Fruit fly (Drosophila melanogaster) whole organism, wandering third instar larva: Measurements from ENCODE around the gene CG33124.

ENCODE experiments used
- Abd-B ChIP-seq: fragments of >200 bp; optimal IDR thresholded peaks from 2 replicates; lab custom pipeline; 2017; ENCODE audit warnings: missing biosample characterization, missing genetic modification characterization
- CG32264 ChIP-seq: fragments of 200-800 bp; sonication (Bioruptor generic); optimal IDR thresholded peaks from 2 replicates; lab custom pipeline; 2016; ENCODE audit warnings: missing biosample characterization, missing genetic modification characterization
- CG9705 ChIP-seq: fragments of 200-800 bp; sonication (Bioruptor generic); optimal IDR thresholded peaks from 2 replicates; lab custom pipeline; 2018; ENCODE audit warnings: missing biosample characterization, mild to moderate bottlenecking, missing genetic modification characterization
- CrebA ChIP-seq: fragments of 200-800 bp; sonication (Bioruptor generic); optimal IDR thresholded peaks from 2 replicates; lab custom pipeline; 2016; ENCODE audit warnings: missing biosample characterization, mild to moderate bottlenecking, missing genetic modification characterization, borderline replicate concordance
- Dfd ChIP-seq: fragments of >200 bp; optimal IDR thresholded peaks from 2 replicates; lab custom pipeline; 2017; ENCODE audit warnings: missing biosample characterization, missing genetic modification characterization
- Dif ChIP-seq: fragments of 200-275, 200-300 bp; sonication (Bioruptor generic); optimal IDR thresholded peaks from 2 replicates; lab custom pipeline; 2018; ENCODE audit warnings: missing biosample characterization, missing genetic modification characterization; ENCODE audit not compliant: partially characterized antibody
- GATAd ChIP-seq: sonication (Bioruptor generic); optimal IDR thresholded peaks from 2 replicates; lab custom pipeline; 2016; ENCODE audit warnings: missing biosample characterization, missing genetic modification characterization
- HLH106 ChIP-seq: fragments of 200-800 bp; optimal IDR thresholded peaks from 3 replicates; lab custom pipeline; 2019; ENCODE audit warnings: missing biosample characterization, mild to moderate bottlenecking, missing genetic modification characterization, moderate library complexity
- Hnf4 ChIP-seq: fragments of 200-800 bp; sonication (Bioruptor generic); optimal IDR thresholded peaks from 2 replicates; lab custom pipeline; 2016; ENCODE audit warnings: missing biosample characterization, mild to moderate bottlenecking, missing genetic modification characterization
- Hr78 ChIP-seq: fragments of >200 bp; optimal IDR thresholded peaks from 2 replicates; lab custom pipeline; 2017; ENCODE audit warnings: missing biosample characterization, missing genetic modification characterization
- Hr83 ChIP-seq: fragments of 200-300 bp; sonication (Bioruptor generic); optimal IDR thresholded peaks from 2 replicates; lab custom pipeline; 2016; ENCODE audit warnings: missing biosample characterization, mild to moderate bottlenecking, missing genetic modification characterization, moderate library complexity; ENCODE audit not compliant: poor library complexity, severe bottlenecking
- Jra ChIP-seq: sonication (Bioruptor generic); optimal IDR thresholded peaks from 2 replicates; lab custom pipeline; 2016; ENCODE audit warnings: missing biosample characterization, missing genetic modification characterization
- Mio ChIP-seq: sonication (Bioruptor generic); optimal IDR thresholded peaks from 2 replicates; lab custom pipeline; 2016; ENCODE audit warnings: missing biosample characterization, missing genetic modification characterization
- Myc ChIP-seq: fragments of >200 bp; optimal IDR thresholded peaks from 2 replicates; lab custom pipeline; 2017
- N ChIP-seq: fragments of >200 bp; optimal IDR thresholded peaks from 2 replicates; lab custom pipeline; 2018; ENCODE audit warnings: missing biosample characterization, missing external identifiers, missing genetic modification characterization
- OdsH ChIP-seq: fragments of 200-800 bp; sonication (Bioruptor generic); optimal IDR thresholded peaks from 2 replicates; lab custom pipeline; 2016; ENCODE audit warnings: missing biosample characterization, mild to moderate bottlenecking, missing genetic modification characterization
- Rel ChIP-seq, 2 experiments: fragments of 200-800 bp; sonication (Bioruptor generic) in 1 of 2; optimal IDR thresholded peaks; 2 replicates in 1 of 2; 3 replicates in 1 of 2; lab custom pipeline; 2016 to 2019; ENCODE audit warnings: mild to moderate bottlenecking in 2 of 2, missing biosample characterization in 2 of 2, missing genetic modification characterization in 2 of 2, moderate library complexity in 1 of 2
- Sp1 ChIP-seq: fragments of 200-800 bp; sonication (Bioruptor generic); optimal IDR thresholded peaks from 3 replicates; lab custom pipeline; 2019; ENCODE audit warnings: missing biosample characterization, mild to moderate bottlenecking, missing genetic modification characterization, moderate library complexity
- Vsx2 ChIP-seq: fragments of 200-300, 225-300 bp; sonication (Bioruptor generic); optimal IDR thresholded peaks from 2 replicates; lab custom pipeline; 2018; ENCODE audit warnings: missing biosample characterization, missing genetic modification characterization; ENCODE audit not compliant: partially characterized antibody
- br ChIP-seq: fragments of 200-800 bp; sonication (Bioruptor generic); optimal IDR thresholded peaks from 2 replicates; lab custom pipeline; 2016; ENCODE audit warnings: missing biosample characterization, missing genetic modification characterization
- brk ChIP-seq: fragments of 200-800 bp; sonication (Bioruptor generic); optimal IDR thresholded peaks from 2 replicates; lab custom pipeline; 2016; ENCODE audit warnings: missing biosample characterization, mild to moderate bottlenecking, missing genetic modification characterization
- dl ChIP-seq, 2 experiments: fragments of 175-275, 200-275 bp in 1 of 2; fragments of 200-275 bp in 1 of 2; sonication (Bioruptor generic); optimal IDR thresholded peaks; lab custom pipeline; 2018; ENCODE audit warnings: mild to moderate bottlenecking in 2 of 2, missing biosample characterization in 2 of 2, missing genetic modification characterization in 2 of 2, moderate library complexity in 2 of 2; ENCODE audit not compliant: partially characterized antibody in 2 of 2, insufficient read depth in 1 of 2
- dmrt93B ChIP-seq: fragments of 200-800 bp; sonication (Bioruptor generic); optimal IDR thresholded peaks from 2 replicates; lab custom pipeline; 2018; ENCODE audit warnings: missing biosample characterization, mild to moderate bottlenecking, missing genetic modification characterization
- dsf ChIP-seq: sonication (Bioruptor generic); optimal IDR thresholded peaks from 2 replicates; lab custom pipeline; 2016; ENCODE audit warnings: missing biosample characterization, missing genetic modification characterization, borderline replicate concordance
- ey ChIP-seq: fragments of 200-800 bp; sonication (Bioruptor generic); optimal IDR thresholded peaks from 2 replicates; lab custom pipeline; 2016; ENCODE audit warnings: missing biosample characterization, missing genetic modification characterization
- foxo ChIP-seq, 2 experiments: fragments of 200-800 bp; sonication (Bioruptor generic); optimal IDR thresholded peaks; 2 replicates in 1 of 2; 3 replicates in 1 of 2; lab custom pipeline; 2016 to 2017; ENCODE audit warnings: missing biosample characterization in 2 of 2, missing genetic modification characterization in 2 of 2
- fru ChIP-seq: fragments of 200-800 bp; sonication (Bioruptor generic); optimal IDR thresholded peaks from 3 replicates; lab custom pipeline; 2016; ENCODE audit warnings: missing biosample characterization, mild to moderate bottlenecking, missing genetic modification characterization
- h ChIP-seq: fragments of 200-800 bp; sonication (Bioruptor generic); optimal IDR thresholded peaks from 3 replicates; lab custom pipeline; 2016; ENCODE audit warnings: missing biosample characterization, mild to moderate bottlenecking, missing genetic modification characterization
- jim ChIP-seq: fragments of 175-275, 200-325 bp; sonication (Bioruptor generic); optimal IDR thresholded peaks from 2 replicates; lab custom pipeline; 2016; ENCODE audit warnings: missing biosample characterization, mild to moderate bottlenecking, missing genetic modification characterization
- lola ChIP-seq: fragments of >200 bp; optimal IDR thresholded peaks from 2 replicates; lab custom pipeline; 2017; ENCODE audit warnings: missing biosample characterization, missing genetic modification characterization
- pan ChIP-seq: fragments of >200 bp; optimal IDR thresholded peaks from 2 replicates; lab custom pipeline; 2017
- psq ChIP-seq: fragments of 200-800 bp; sonication (Bioruptor generic); optimal IDR thresholded peaks from 3 replicates; lab custom pipeline; 2017; ENCODE audit warnings: missing biosample characterization, mild to moderate bottlenecking, missing genetic modification characterization, moderate library complexity
- rgr ChIP-seq: fragments of 200-800 bp; sonication (Bioruptor generic); optimal IDR thresholded peaks from 3 replicates; lab custom pipeline; 2016; ENCODE audit warnings: missing biosample characterization, mild to moderate bottlenecking, missing genetic modification characterization
- sage ChIP-seq: fragments of 200-800 bp; sonication (Bioruptor generic); optimal IDR thresholded peaks from 2 replicates; lab custom pipeline; 2016; ENCODE audit warnings: missing biosample characterization, mild to moderate bottlenecking, missing genetic modification characterization
- sv ChIP-seq: fragments of 200-800 bp; sonication (Bioruptor generic); optimal IDR thresholded peaks from 3 replicates; lab custom pipeline; 2016; ENCODE audit warnings: missing biosample characterization, missing genetic modification characterization
- tai ChIP-seq: sonication (Bioruptor generic); optimal IDR thresholded peaks from 2 replicates; lab custom pipeline; 2016; ENCODE audit warnings: missing biosample characterization, missing genetic modification characterization
- usp ChIP-seq: fragments of >200 bp; optimal IDR thresholded peaks from 2 replicates; lab custom pipeline; 2017; ENCODE audit warnings: missing biosample characterization, missing genetic modification characterization
- woc ChIP-seq: sonication (Bioruptor generic); optimal IDR thresholded peaks from 2 replicates; lab custom pipeline; 2016; ENCODE audit warnings: missing biosample characterization, mild to moderate bottlenecking, missing genetic modification characterization

CG33124 gene

dm6 chr2L:2202018-2202852 lies 6.7 kb downstream of the CG33124 start:
- TF ChIP-seq rgr (GFP tag; lab: Kevin White, UChicago) (peak; percentile 100), psq (GFP tag; lab: Kevin White, UChicago) (peak; percentile 99), CrebA (GFP tag; lab: Kevin White, UChicago) (peak; percentile 97), sv (GFP tag; lab: Kevin White, UChicago) (peak; percentile 97), GATAd (GFP tag; lab: Kevin White, UChicago) (no peak), usp (GFP tag; lab: Kevin White, UChicago) (no peak), Sp1 (GFP tag; lab: Kevin White, UChicago) (peak; percentile 100), OdsH (GFP tag; lab: Kevin White, UChicago) (peak; percentile 100), dsf (peak; percentile 98), dl (GFP tag; optimal IDR thresholded peaks at IDR 0.05; lab: Kevin White, UChicago; ENCODE audit: insufficient read depth in 1 of 2, partially characterized antibody in 2 of 2) (peak; percentile 74 to 82), Mio (GFP tag; lab: Kevin White, UChicago) (peak; percentile 94), tai (GFP tag; lab: Kevin White, UChicago) (peak; percentile 99), Myc (lab: Kevin White, UChicago) (no peak), Jra (GFP tag; lab: Kevin White, UChicago) (peak; percentile 99), dmrt93B (GFP tag; lab: Kevin White, UChicago) (peak; percentile 99), Rel (GFP tag; optimal IDR thresholded peaks at IDR 0.05; lab: Kevin White, UChicago) (peak; percentile 100), Rel (tag; optimal IDR thresholded peaks at IDR 0.05; lab: Kevin White, UChicago) (peak; percentile 64), Dfd (GFP tag; lab: Kevin White, UChicago) (no peak), br (GFP tag; lab: Kevin White, UChicago) (peak; percentile 100), foxo (GFP tag; optimal IDR thresholded peaks at IDR 0.05; lab: Kevin White, UChicago) (peak; percentile 98 to 100), Dif (GFP tag; lab: Kevin White, UChicago) (peak; percentile 87), CG32264 (GFP tag; lab: Kevin White, UChicago) (peak; percentile 99), woc (GFP tag; lab: Kevin White, UChicago) (peak; percentile 100), Hr83 (GFP tag; lab: Kevin White, UChicago) (peak; percentile 84), CG9705 (peak; percentile 98), lola (GFP tag; lab: Kevin White, UChicago) (no peak), Hr78 (GFP tag; lab: Kevin White, UChicago) (no peak), h (GFP tag; lab: Kevin White, UChicago) (peak; percentile 100), Abd-B (peak; percentile 1), N (GFP tag; lab: Kevin White, UChicago) (peak; percentile 24), HLH106 (tag; lab: Kevin White, UChicago) (peak; percentile 100), fru (GFP tag; lab: Kevin White, UChicago) (peak; percentile 100), ey (GFP tag; lab: Kevin White, UChicago) (peak; percentile 100), Hnf4 (peak; percentile 100), pan (lab: Kevin White, UChicago) (no peak), brk (peak; percentile 99), Vsx2 (GFP tag; lab: Kevin White, UChicago) (peak; percentile 87), jim (GFP tag; lab: Kevin White, UChicago) (peak; percentile 54), sage (peak; percentile 99)

- TF ChIP-seq rgr (GFP tag; lab: Kevin White, UChicago), result peak; percentile 78
- TF ChIP-seq Myc (lab: Kevin White, UChicago), result no peak
- TF ChIP-seq h (GFP tag; lab: Kevin White, UChicago), result peak; percentile 85
- TF ChIP-seq Mio (GFP tag; lab: Kevin White, UChicago), result no peak
- no peak for TF ChIP-seq GATAd (GFP tag; lab: Kevin White, UChicago)
- peak; percentile 24 for TF ChIP-seq woc (GFP tag; lab: Kevin White, UChicago)
- TF ChIP-seq N (GFP tag; lab: Kevin White, UChicago), result no peak
- peak; percentile 64 for TF ChIP-seq sv (GFP tag; lab: Kevin White, UChicago)
- TF ChIP-seq pan (lab: Kevin White, UChicago), result no peak
- TF ChIP-seq Dif (GFP tag; lab: Kevin White, UChicago), result no peak
- TF ChIP-seq Abd-B, result no peak
- peak; percentile 72 for TF ChIP-seq CG32264 (GFP tag; lab: Kevin White, UChicago)
- TF ChIP-seq Rel (GFP tag; optimal IDR thresholded peaks at IDR 0.05; lab: Kevin White, UChicago), result no peak
- TF ChIP-seq Rel (tag; optimal IDR thresholded peaks at IDR 0.05; lab: Kevin White, UChicago), result no peak
- TF ChIP-seq Jra (GFP tag; lab: Kevin White, UChicago), result no peak
- peak; percentile 74 for TF ChIP-seq HLH106 (tag; lab: Kevin White, UChicago)
- TF ChIP-seq jim (GFP tag; lab: Kevin White, UChicago), result no peak
- TF ChIP-seq sage, result peak; percentile 61
- TF ChIP-seq psq (GFP tag; lab: Kevin White, UChicago), result peak; percentile 48
- peak; percentile 65 for TF ChIP-seq Hnf4
- TF ChIP-seq Hr78 (GFP tag; lab: Kevin White, UChicago), result no peak
- no peak for TF ChIP-seq lola (GFP tag; lab: Kevin White, UChicago)
- peak; percentile 51 for TF ChIP-seq tai (GFP tag; lab: Kevin White, UChicago)
- TF ChIP-seq OdsH (GFP tag; lab: Kevin White, UChicago), result peak; percentile 73
- TF ChIP-seq Hr83 (GFP tag; lab: Kevin White, UChicago), result no peak
- TF ChIP-seq fru (GFP tag; lab: Kevin White, UChicago), result peak; percentile 76
- TF ChIP-seq Sp1 (GFP tag; lab: Kevin White, UChicago), result peak; percentile 78
- TF ChIP-seq ey (GFP tag; lab: Kevin White, UChicago), result peak; percentile 78
- TF ChIP-seq br (GFP tag; lab: Kevin White, UChicago), result peak; percentile 76
- TF ChIP-seq dl (GFP tag; optimal IDR thresholded peaks at IDR 0.05; lab: Kevin White, UChicago; ENCODE audit: insufficient read depth in 1 of 2, partially characterized antibody in 2 of 2), result no peak
- no peak for TF ChIP-seq Vsx2 (GFP tag; lab: Kevin White, UChicago)
- no peak for TF ChIP-seq dsf
- TF ChIP-seq usp (GFP tag; lab: Kevin White, UChicago), result no peak
- TF ChIP-seq Dfd (GFP tag; lab: Kevin White, UChicago), result no peak
- peak; percentile 47 for TF ChIP-seq brk
- peak in 1 of 2 experiments; percentile 82 for TF ChIP-seq foxo (GFP tag; optimal IDR thresholded peaks at IDR 0.05; lab: Kevin White, UChicago)
- TF ChIP-seq CG9705, result peak; percentile 25
These were observed 7.8 kb downstream of the CG33124 start for dm6 chr2L:2201107-2201561.
